Worm (Caenorhabditis elegans) whole organism, mixed stage, embryonic: ENCODE measurements around the gene cccp-1.

Experiments used
- M03D4.4 ChIP-seq: sonication (generic microtip); optimal IDR thresholded peaks from 2 replicates; lab custom pipeline; 2017; ENCODE audit warnings: mild to moderate bottlenecking, missing genetic modification characterization, missing compliant biosample characterization
- bed-3 ChIP-seq: fragments of 200-800 bp; sonication (Bioruptor generic); optimal IDR thresholded peaks from 3 replicates; lab custom pipeline; 2018; ENCODE audit warnings: mild to moderate bottlenecking, missing genetic modification characterization, moderate library complexity, missing compliant biosample characterization
- blmp-1 ChIP-seq: fragments of 150-350 bp; optimal IDR thresholded peaks from 2 replicates; lab custom pipeline; 2014; ENCODE audit warnings: missing biosample characterization, missing genetic modification characterization
- ceh-39 ChIP-seq: fragments of 150-350 bp; optimal IDR thresholded peaks from 2 replicates; lab custom pipeline; 2014; ENCODE audit warnings: missing biosample characterization, missing genetic modification characterization
- ceh-83 ChIP-seq: fragments of 200-800 bp; sonication (Bioruptor generic); optimal IDR thresholded peaks from 2 replicates; lab custom pipeline; 2018; ENCODE audit warnings: mild to moderate bottlenecking, missing genetic modification characterization, missing compliant biosample characterization
- ces-1 ChIP-seq: fragments of 150-350 bp; optimal IDR thresholded peaks from 2 replicates; lab custom pipeline; 2014; ENCODE audit warnings: missing biosample characterization, missing genetic modification reagents, missing genetic modification characterization
- cnd-1 ChIP-seq: fragments of 200-800 bp; sonication (Bioruptor generic); optimal IDR thresholded peaks from 2 replicates; lab custom pipeline; 2018; ENCODE audit warnings: mild to moderate bottlenecking, missing genetic modification characterization, missing compliant biosample characterization
- drap-1 ChIP-seq: fragments of 200-800 bp; sonication (Bioruptor generic); optimal IDR thresholded peaks from 3 replicates; lab custom pipeline; 2018; ENCODE audit warnings: mild to moderate bottlenecking, missing genetic modification characterization, missing compliant biosample characterization
- elt-3 ChIP-seq: fragments of 150-350 bp; optimal IDR thresholded peaks from 2 replicates; lab custom pipeline; 2014; ENCODE audit warnings: missing biosample characterization, missing genetic modification characterization
- flh-1 ChIP-seq: fragments of 200-800 bp; sonication (Bioruptor generic); optimal IDR thresholded peaks from 2 replicates; lab custom pipeline; 2018; ENCODE audit warnings: mild to moderate bottlenecking, missing genetic modification characterization, moderate library complexity, missing compliant biosample characterization
- ham-2 ChIP-seq: fragments of 200-800 bp; sonication (Bioruptor generic); optimal IDR thresholded peaks from 2 replicates; lab custom pipeline; 2018; ENCODE audit warnings: mild to moderate bottlenecking, missing genetic modification characterization, missing compliant biosample characterization
- hlh-1 ChIP-seq: fragments of 150-350 bp; optimal IDR thresholded peaks from 2 replicates; lab custom pipeline; 2014; ENCODE audit warnings: missing biosample characterization, missing genetic modification reagents, missing genetic modification characterization
- lin-13 ChIP-seq: fragments of 150-350 bp; optimal IDR thresholded peaks from 2 replicates; lab custom pipeline; 2014; ENCODE audit warnings: missing biosample characterization, missing genetic modification characterization
- lin-32 ChIP-seq: fragments of 200-800 bp; sonication (Bioruptor generic); optimal IDR thresholded peaks from 2 replicates; lab custom pipeline; 2018; ENCODE audit warnings: mild to moderate bottlenecking, missing genetic modification characterization, missing compliant biosample characterization
- lsy-2 ChIP-seq: fragments of 150-350 bp; optimal IDR thresholded peaks from 2 replicates; lab custom pipeline; 2014; ENCODE audit warnings: missing biosample characterization, missing genetic modification characterization
- mab-5 ChIP-seq: fragments of 150-350 bp; optimal IDR thresholded peaks from 2 replicates; lab custom pipeline; 2014; ENCODE audit warnings: missing biosample characterization, missing genetic modification characterization
- mep-1 ChIP-seq: fragments of 150-350 bp; optimal IDR thresholded peaks from 2 replicates; lab custom pipeline; 2017; ENCODE audit warnings: missing biosample characterization, missing genetic modification reagents, missing genetic modification characterization, inconsistent platforms
- mls-2 ChIP-seq: sonication (generic microtip); optimal IDR thresholded peaks from 2 replicates; lab custom pipeline; 2016; ENCODE audit warnings: mild to moderate bottlenecking, missing genetic modification characterization, moderate library complexity, missing compliant biosample characterization
- nhr-12 ChIP-seq: fragments of 150-350 bp; optimal IDR thresholded peaks from 2 replicates; lab custom pipeline; 2014; ENCODE audit warnings: missing biosample characterization, missing genetic modification characterization
- nhr-2 ChIP-seq: fragments of 150-350 bp; optimal IDR thresholded peaks from 2 replicates; lab custom pipeline; 2014; ENCODE audit warnings: missing biosample characterization, missing genetic modification characterization
- nhr-237 ChIP-seq: fragments of 150-350 bp; optimal IDR thresholded peaks from 2 replicates; lab custom pipeline; 2014; ENCODE audit warnings: missing biosample characterization, missing genetic modification characterization
- nhr-28 ChIP-seq: fragments of 150-350 bp; optimal IDR thresholded peaks from 2 replicates; lab custom pipeline; 2014; ENCODE audit warnings: missing biosample characterization, missing genetic modification characterization
- nhr-76 ChIP-seq: sonication (generic microtip); optimal IDR thresholded peaks from 2 replicates; lab custom pipeline; 2017; ENCODE audit warnings: missing biosample characterization, missing genetic modification characterization
- pha-4 ChIP-seq: fragments of 150-350 bp; optimal IDR thresholded peaks from 2 replicates; lab custom pipeline; 2018; ENCODE audit warnings: missing biosample characterization, missing genetic modification reagents, missing genetic modification characterization
- sem-2 ChIP-seq: fragments of 200-800 bp; sonication (Bioruptor generic); optimal IDR thresholded peaks from 2 replicates; lab custom pipeline; 2018; ENCODE audit warnings: mild to moderate bottlenecking, missing genetic modification characterization, missing compliant biosample characterization
- snpc-4 ChIP-seq: fragments of 150-350 bp; optimal IDR thresholded peaks from 2 replicates; lab custom pipeline; 2014; ENCODE audit warnings: missing biosample characterization, missing genetic modification characterization
- unc-120 ChIP-seq: sonication (generic microtip); optimal IDR thresholded peaks from 2 replicates; lab custom pipeline; 2017; ENCODE audit warnings: missing genetic modification characterization, missing compliant biosample characterization; ENCODE audit not compliant: poor library complexity, severe bottlenecking
- unc-39 ChIP-seq: fragments of 150-350 bp; optimal IDR thresholded peaks from 2 replicates; lab custom pipeline; 2014; ENCODE audit warnings: missing biosample characterization, missing genetic modification characterization
- unc-62 ChIP-seq: fragments of 150-350 bp; optimal IDR thresholded peaks from 2 replicates; lab custom pipeline; 2014; ENCODE audit warnings: missing biosample characterization, missing genetic modification reagents, missing genetic modification characterization
- zip-8 ChIP-seq: fragments of 150-350 bp; optimal IDR thresholded peaks from 2 replicates; lab custom pipeline; 2014; ENCODE audit warnings: missing biosample characterization, missing genetic modification characterization
- ztf-11 ChIP-seq: fragments of 150-350 bp; optimal IDR thresholded peaks from 2 replicates; lab custom pipeline; 2014; ENCODE audit warnings: missing biosample characterization, missing genetic modification characterization

The cccp-1 gene

ce11 chrIII:12439056-12439455 is 33.6 kb upstream of the cccp-1 start:
- TF ChIP-seq nhr-237 (tag; lab: Kevin White, UChicago) (no peak), unc-39 (tag; lab: Kevin White, UChicago) (no peak), M03D4.4 (tag; lab: Kevin White, UChicago) (no peak), ham-2 (GFP tag; lab: Kevin White, UChicago) (no peak), lin-13 (tag; lab: Kevin White, UChicago) (no peak), nhr-76 (tag; lab: Kevin White, UChicago) (no peak), mab-5 (tag; lab: Kevin White, UChicago) (no peak), lsy-2 (no peak), bed-3 (GFP tag; lab: Kevin White, UChicago) (no peak), elt-3 (tag; lab: Kevin White, UChicago) (no peak), mls-2 (tag; lab: Kevin White, UChicago) (no peak), ceh-83 (no peak), snpc-4 (tag; lab: Kevin White, UChicago) (no peak), drap-1 (GFP tag; lab: Kevin White, UChicago) (no peak), pha-4 (no peak), nhr-12 (tag; lab: Kevin White, UChicago) (no peak)
- TF ChIP-seq, all 35 proteins: peak for 0

- TF ChIP-seq unc-120: no peak
- no peak for TF ChIP-seq nhr-12 (tag; lab: Kevin White, UChicago)
- no peak for TF ChIP-seq flh-1 (GFP tag; lab: Kevin White, UChicago)
- no peak for TF ChIP-seq nhr-237 (tag; lab: Kevin White, UChicago)
- TF ChIP-seq lin-32 (GFP tag; lab: Kevin White, UChicago): no peak
- no peak for TF ChIP-seq lsy-2
- TF ChIP-seq cnd-1 (tag; lab: Kevin White, UChicago): no peak
- TF ChIP-seq lin-13 (tag; lab: Kevin White, UChicago): no peak
- TF ChIP-seq hlh-1 (tag; lab: Kevin White, UChicago): no peak
- TF ChIP-seq ceh-39 (tag; lab: Kevin White, UChicago): no peak
- TF ChIP-seq drap-1 (GFP tag; lab: Kevin White, UChicago): no peak
- TF ChIP-seq ces-1 (GFP tag; lab: Kevin White, UChicago): no peak
- TF ChIP-seq ztf-11 (tag; lab: Kevin White, UChicago): no peak
Observed at ce11 chrIII:12443880-12444279, 28.8 kb upstream of the cccp-1 start.

- TF ChIP-seq ceh-39 (tag; lab: Kevin White, UChicago) (no peak), unc-62 (GFP tag; lab: Kevin White, UChicago) (no peak), nhr-28 (tag; lab: Kevin White, UChicago) (no peak), ces-1 (GFP tag; lab: Kevin White, UChicago) (no peak), hlh-1 (tag; lab: Kevin White, UChicago) (no peak), zip-8 (tag; lab: Kevin White, UChicago) (no peak), mep-1 (tag; lab: Kevin White, UChicago) (no peak), mab-5 (tag; lab: Kevin White, UChicago) (no peak), lsy-2 (no peak), nhr-12 (tag; lab: Kevin White, UChicago) (no peak), ztf-11 (tag; lab: Kevin White, UChicago) (no peak), nhr-2 (tag; lab: Kevin White, UChicago) (no peak)
- TF ChIP-seq, all 35 proteins: peak for 0
Observed at ce11 chrIII:12445223-12445622, 27.4 kb upstream of the cccp-1 start.

ce11 chrIII:12445991-12446502 is 26.6 kb upstream of the cccp-1 start, which contains the start of gene Y49E10.18:
Gene Y49E10.18 (minus strand): TSS chrIII:12446106.
- TF ChIP-seq elt-3 (tag; lab: Kevin White, UChicago) (no peak), lin-32 (GFP tag; lab: Kevin White, UChicago) (no peak), zip-8 (tag; lab: Kevin White, UChicago) (no peak), blmp-1 (tag; lab: Kevin White, UChicago) (no peak), unc-62 (GFP tag; lab: Kevin White, UChicago) (no peak), flh-1 (GFP tag; lab: Kevin White, UChicago) (no peak), nhr-76 (tag; lab: Kevin White, UChicago) (no peak), sem-2 (GFP tag; lab: Kevin White, UChicago) (no peak), ham-2 (GFP tag; lab: Kevin White, UChicago) (no peak), nhr-12 (tag; lab: Kevin White, UChicago) (no peak), mab-5 (tag; lab: Kevin White, UChicago) (no peak), unc-39 (tag; lab: Kevin White, UChicago) (no peak)
